ENCODE assay signal across 6 fruit fly cellular contexts in genomic region chr2L:16486001-16486793, dm6.
TF ChIP-seq lines count a peak whose summit lies in the region.

No protein-coding gene starts in this region.

- TF ChIP-seq CTCF in whole organism, embryonic (GFP tag; optimal IDR thresholded peaks at IDR 0.05; lab: Kevin White, UChicago): no peak

TF ChIP-seq in whole organism, 6 proteins besides CTCF, POLR2A, EP300 and RAD21:
- no peak for TF ChIP-seq EcR (GFP tag; optimal IDR thresholded peaks at IDR 0.05; lab: Kevin White, UChicago)
- TF ChIP-seq pan (optimal IDR thresholded peaks at IDR 0.05; lab: Kevin White, UChicago): no peak
- no peak for TF ChIP-seq psq (optimal IDR thresholded peaks at IDR 0.05; lab: Kevin White, UChicago)
- TF ChIP-seq CG8478 (optimal IDR thresholded peaks at IDR 0.05; lab: Kevin White, UChicago): peak; percentile 69
- TF ChIP-seq Dll (optimal IDR thresholded peaks at IDR 0.05; lab: Kevin White, UChicago): no peak
- TF ChIP-seq usp (GFP tag; optimal IDR thresholded peaks at IDR 0.05; lab: Kevin White, UChicago): no peak

TF ChIP-seq in whole organism, adult, 20 proteins besides CTCF, POLR2A, EP300 and RAD21:
- TF ChIP-seq CG5204 (GFP tag; optimal IDR thresholded peaks at IDR 0.05; lab: Kevin White, UChicago): peak; percentile 40
- TF ChIP-seq CG12768 (GFP tag; optimal IDR thresholded peaks at IDR 0.05; lab: Kevin White, UChicago): no peak
- no peak for TF ChIP-seq Clk (GFP tag; optimal IDR thresholded peaks at IDR 0.05; lab: Kevin White, UChicago)
- TF ChIP-seq CG1620 (GFP tag; optimal IDR thresholded peaks at IDR 0.05; lab: Kevin White, UChicago): peak; percentile 41
- TF ChIP-seq tj (GFP tag; optimal IDR thresholded peaks at IDR 0.05; lab: Kevin White, UChicago): no peak
- no peak for TF ChIP-seq Hr96 (GFP tag; optimal IDR thresholded peaks at IDR 0.05; lab: Kevin White, UChicago)
- no peak for TF ChIP-seq cnc (optimal IDR thresholded peaks at IDR 0.05; lab: Kevin White, UChicago)
- TF ChIP-seq Mnt (GFP tag; optimal IDR thresholded peaks at IDR 0.05; lab: Kevin White, UChicago): peak; percentile 4
- TF ChIP-seq cic (GFP tag; optimal IDR thresholded peaks at IDR 0.05; lab: Kevin White, UChicago): peak; percentile 9
- peak; percentile 35 for TF ChIP-seq Crg-1 (GFP tag; optimal IDR thresholded peaks at IDR 0.05; lab: Kevin White, UChicago)
- peak; percentile 69 for TF ChIP-seq pad (GFP tag; optimal IDR thresholded peaks at IDR 0.05; lab: Kevin White, UChicago)
- no peak for TF ChIP-seq CG33017 (tag; optimal IDR thresholded peaks at IDR 0.05; lab: Kevin White, UChicago)
- peak; percentile 26 for TF ChIP-seq CG7045 (GFP tag; optimal IDR thresholded peaks at IDR 0.05; lab: Kevin White, UChicago)
- TF ChIP-seq bab1 (GFP tag; optimal IDR thresholded peaks at IDR 0.05; lab: Kevin White, UChicago): no peak
- no peak for TF ChIP-seq CG11617 (GFP tag; optimal IDR thresholded peaks at IDR 0.05; lab: Kevin White, UChicago)
- no peak for TF ChIP-seq kay (GFP tag; lab: Kevin White, UChicago; ENCODE audit: borderline replicate concordance)
- peak; percentile 56 for TF ChIP-seq toe (GFP tag; optimal IDR thresholded peaks at IDR 0.05; lab: Kevin White, UChicago)

TF ChIP-seq in whole organism, embryonic, 481 proteins besides CTCF, POLR2A, EP300 and RAD21 (continues in another document):
- TF ChIP-seq psq (GFP tag; optimal IDR thresholded peaks at IDR 0.05; lab: Kevin White, UChicago) (peak; percentile 42), sr (GFP tag; IDR thresholded peaks at IDR 0.05; lab: Robert Waterston, UW) (peak; percentile 74; the same call in 2 of the 3 replicates), slou (GFP tag; optimal IDR thresholded peaks at IDR 0.05; lab: Kevin White, UChicago) (no peak), CG8359 (GFP tag; optimal IDR thresholded peaks at IDR 0.05; lab: Kevin White, UChicago; ENCODE audit: borderline replicate concordance) (no peak), CG14014 (GFP tag; IDR thresholded peaks at IDR 0.05; lab: Robert Waterston, UW) (no peak), Neu2 (GFP tag; optimal IDR thresholded peaks at IDR 0.05; lab: Kevin White, UChicago; ENCODE audit: borderline replicate concordance) (no peak), CG12219 (GFP tag; optimal IDR thresholded peaks at IDR 0.05; lab: Kevin White, UChicago) (no peak), danr (GFP tag; IDR thresholded peaks at IDR 0.05; lab: Robert Waterston, UW) (no peak), HmgD (GFP tag; optimal IDR thresholded peaks at IDR 0.05; lab: Kevin White, UChicago) (peak; percentile 81), mam (GFP tag; optimal IDR thresholded peaks at IDR 0.05; lab: Kevin White, UChicago) (no peak), jumu (GFP tag; optimal IDR thresholded peaks at IDR 0.05; lab: Kevin White, UChicago) (no peak), CG7372 (GFP tag; IDR thresholded peaks at IDR 0.05; lab: Robert Waterston, UW) (no peak), MESR4 (GFP tag; optimal IDR thresholded peaks at IDR 0.05; lab: Kevin White, UChicago) (no peak), CG4424 (GFP tag; optimal IDR thresholded peaks at IDR 0.05; lab: Kevin White, UChicago) (peak; percentile 24), inv (GFP tag; IDR thresholded peaks at IDR 0.05; lab: Robert Waterston, UW; ENCODE audit: partially characterized antibody) (no peak), p53 (GFP tag; optimal IDR thresholded peaks at IDR 0.05; lab: Kevin White, UChicago) (peak; percentile 2), CG7963 (GFP tag; IDR thresholded peaks at IDR 0.05; lab: Robert Waterston, UW; ENCODE audit: partially characterized antibody) (no peak)

TF ChIP-seq in whole organism, prepupa, 60 proteins besides CTCF, POLR2A, EP300 and RAD21 (continues in another document):
- no peak for TF ChIP-seq CG1621 (tag; optimal IDR thresholded peaks at IDR 0.05; lab: Kevin White, UChicago)
- peak; percentile 15 for TF ChIP-seq CG9139 (GFP tag; optimal IDR thresholded peaks at IDR 0.05; lab: Kevin White, UChicago)
- TF ChIP-seq Eip93F (GFP tag; optimal IDR thresholded peaks at IDR 0.05; lab: Kevin White, UChicago): no peak
- TF ChIP-seq salr (GFP tag; optimal IDR thresholded peaks at IDR 0.05; lab: Kevin White, UChicago): peak; percentile 18 to 54
- no peak for TF ChIP-seq CG8319 (GFP tag; optimal IDR thresholded peaks at IDR 0.05; lab: Kevin White, UChicago)
- peak; percentile 9 for TF ChIP-seq lz (GFP tag; optimal IDR thresholded peaks at IDR 0.05; lab: Kevin White, UChicago)
- TF ChIP-seq Hr38 (GFP tag; optimal IDR thresholded peaks at IDR 0.05; lab: Kevin White, UChicago): no peak
- TF ChIP-seq CG15336 (GFP tag; IDR thresholded peaks at IDR 0.05; lab: Robert Waterston, UW): peak; percentile 17; the same call in 1 of the 2 replicates
- peak; percentile 34 for TF ChIP-seq net (GFP tag; optimal IDR thresholded peaks at IDR 0.05; lab: Kevin White, UChicago)
- TF ChIP-seq OdsH (GFP tag; optimal IDR thresholded peaks at IDR 0.05; lab: Kevin White, UChicago): peak; percentile 30
- TF ChIP-seq CG11902 (GFP tag; optimal IDR thresholded peaks at IDR 0.05; lab: Kevin White, UChicago): no peak
- TF ChIP-seq eg (GFP tag; IDR thresholded peaks at IDR 0.05; lab: Robert Waterston, UW): peak; percentile 41
- peak; percentile 34 for TF ChIP-seq Lpt (GFP tag; optimal IDR thresholded peaks at IDR 0.05; lab: Kevin White, UChicago)
- TF ChIP-seq Gug (GFP tag; IDR thresholded peaks at IDR 0.05; lab: Robert Waterston, UW): peak; percentile 43
- TF ChIP-seq esn (GFP tag; optimal IDR thresholded peaks at IDR 0.05; lab: Kevin White, UChicago): peak; percentile 25
- peak; percentile 64 for TF ChIP-seq dac (GFP tag; optimal IDR thresholded peaks at IDR 0.05; lab: Kevin White, UChicago)
- peak; percentile 52 for TF ChIP-seq pdm3 (GFP tag; optimal IDR thresholded peaks at IDR 0.05; lab: Kevin White, UChicago)
- no peak for TF ChIP-seq fd85E (GFP tag; optimal IDR thresholded peaks at IDR 0.05; lab: Kevin White, UChicago)
- TF ChIP-seq achi (GFP tag; optimal IDR thresholded peaks at IDR 0.05; lab: Kevin White, UChicago): no peak

TF ChIP-seq in whole organism, pupa, 21 proteins besides CTCF, POLR2A, EP300 and RAD21 (continues in another document):
- peak; percentile 43 for TF ChIP-seq Snoo (tag; optimal IDR thresholded peaks at IDR 0.05; lab: Kevin White, UChicago)
- TF ChIP-seq CG13204 (GFP tag; optimal IDR thresholded peaks at IDR 0.05; lab: Kevin White, UChicago): no peak
- TF ChIP-seq CG34367 (tag; optimal IDR thresholded peaks at IDR 0.05; lab: Kevin White, UChicago): peak; percentile 45
- TF ChIP-seq CG9948 (tag; optimal IDR thresholded peaks at IDR 0.05; lab: Kevin White, UChicago): no peak
- TF ChIP-seq CG32121 (GFP tag; IDR thresholded peaks at IDR 0.05; lab: Robert Waterston, UW): peak; percentile 57; the same call in 1 of the 2 replicates
- TF ChIP-seq CG12605 (GFP tag; IDR thresholded peaks at IDR 0.05; lab: Robert Waterston, UW): peak; percentile 75
- TF ChIP-seq CG14655 (GFP tag; optimal IDR thresholded peaks at IDR 0.05; lab: Kevin White, UChicago): peak; percentile 41
- TF ChIP-seq rn (GFP tag; IDR thresholded peaks at IDR 0.05; lab: Robert Waterston, UW): 0 out of 2 replicates have a peak, but pooled peaks have one; percentile 35
- peak; percentile 52 for TF ChIP-seq CG4496 (GFP tag; IDR thresholded peaks at IDR 0.05; lab: Robert Waterston, UW)
- peak; percentile 43 for TF ChIP-seq Pif1B (GFP tag; optimal IDR thresholded peaks at IDR 0.05; lab: Kevin White, UChicago)
- peak; percentile 35 for TF ChIP-seq CG8159 (tag; optimal IDR thresholded peaks at IDR 0.05; lab: Kevin White, UChicago)
- TF ChIP-seq CG15710 (tag; optimal IDR thresholded peaks at IDR 0.05; lab: Kevin White, UChicago): peak; percentile 33
- TF ChIP-seq Ets98B (GFP tag; IDR thresholded peaks at IDR 0.05; lab: Robert Waterston, UW): peak; percentile 61
- no peak for TF ChIP-seq gl (tag; optimal IDR thresholded peaks at IDR 0.05; lab: Kevin White, UChicago)
- peak; percentile 82 for TF ChIP-seq fd96Ca (GFP tag; IDR thresholded peaks at IDR 0.05; lab: Robert Waterston, UW)
- peak; percentile 71 for TF ChIP-seq D1 (tag; optimal IDR thresholded peaks at IDR 0.05; lab: Kevin White, UChicago)
- no peak for TF ChIP-seq CG10348 (GFP tag; IDR thresholded peaks at IDR 0.05; lab: Robert Waterston, UW)
- peak; percentile 29 for TF ChIP-seq Pif1A (GFP tag; optimal IDR thresholded peaks at IDR 0.05; lab: Kevin White, UChicago)
- TF ChIP-seq EcR (GFP tag; optimal IDR thresholded peaks at IDR 0.05; lab: Kevin White, UChicago): no peak
- TF ChIP-seq CG8301 (tag; optimal IDR thresholded peaks at IDR 0.05; lab: Kevin White, UChicago): no peak

TF ChIP-seq in whole organism, wandering third instar larva, 38 proteins besides CTCF, POLR2A, EP300 and RAD21 (continues in another document):
- TF ChIP-seq usp (GFP tag; optimal IDR thresholded peaks at IDR 0.05; lab: Kevin White, UChicago): no peak
- TF ChIP-seq Abd-B (GFP tag; optimal IDR thresholded peaks at IDR 0.05; lab: Kevin White, UChicago): no peak
- peak; percentile 22 to 39 for TF ChIP-seq dl (GFP tag; optimal IDR thresholded peaks at IDR 0.05; lab: Kevin White, UChicago; ENCODE audit: insufficient read depth in 1 of 2, partially characterized antibody in 2 of 2)
- peak; percentile 57 for TF ChIP-seq brk (GFP tag; optimal IDR thresholded peaks at IDR 0.05; lab: Kevin White, UChicago)
- peak; percentile 51 for TF ChIP-seq fru (GFP tag; optimal IDR thresholded peaks at IDR 0.05; lab: Kevin White, UChicago)
- no peak for TF ChIP-seq sage (GFP tag; optimal IDR thresholded peaks at IDR 0.05; lab: Kevin White, UChicago)
- peak; percentile 50 for TF ChIP-seq Sp1 (GFP tag; optimal IDR thresholded peaks at IDR 0.05; lab: Kevin White, UChicago)
- TF ChIP-seq Myc (optimal IDR thresholded peaks at IDR 0.05; lab: Kevin White, UChicago): no peak
- TF ChIP-seq Dif (GFP tag; optimal IDR thresholded peaks at IDR 0.05; lab: Kevin White, UChicago; ENCODE audit: partially characterized antibody): peak; percentile 80
- TF ChIP-seq sv (GFP tag; optimal IDR thresholded peaks at IDR 0.05; lab: Kevin White, UChicago): no peak
- peak; percentile 81 for TF ChIP-seq rgr (GFP tag; optimal IDR thresholded peaks at IDR 0.05; lab: Kevin White, UChicago)
- peak; percentile 56 for TF ChIP-seq CG32264 (GFP tag; optimal IDR thresholded peaks at IDR 0.05; lab: Kevin White, UChicago)
- peak; percentile 74 for TF ChIP-seq N (GFP tag; optimal IDR thresholded peaks at IDR 0.05; lab: Kevin White, UChicago)
- peak; percentile 25 for TF ChIP-seq br (GFP tag; optimal IDR thresholded peaks at IDR 0.05; lab: Kevin White, UChicago)
- no peak for TF ChIP-seq CrebA (GFP tag; optimal IDR thresholded peaks at IDR 0.05; lab: Kevin White, UChicago; ENCODE audit: borderline replicate concordance)
- TF ChIP-seq ey (GFP tag; optimal IDR thresholded peaks at IDR 0.05; lab: Kevin White, UChicago): peak; percentile 9
- no peak for TF ChIP-seq woc (GFP tag; optimal IDR thresholded peaks at IDR 0.05; lab: Kevin White, UChicago)
- TF ChIP-seq tai (GFP tag; optimal IDR thresholded peaks at IDR 0.05; lab: Kevin White, UChicago): peak; percentile 89
- no peak for TF ChIP-seq Hr78 (GFP tag; optimal IDR thresholded peaks at IDR 0.05; lab: Kevin White, UChicago)
- no peak for TF ChIP-seq CG9705 (GFP tag; optimal IDR thresholded peaks at IDR 0.05; lab: Kevin White, UChicago)
- peak; percentile 30 for TF ChIP-seq HLH106 (tag; optimal IDR thresholded peaks at IDR 0.05; lab: Kevin White, UChicago)
- peak; percentile 51 for TF ChIP-seq h (GFP tag; optimal IDR thresholded peaks at IDR 0.05; lab: Kevin White, UChicago)
